Worm (Caenorhabditis elegans) whole organism, L4/young adult: ENCODE measurements around the gene swm-1.

Experiments used
- W03F9.2 ChIP-seq: fragments of 150-350 bp; optimal IDR thresholded peaks from 2 replicates; lab custom pipeline; 2014; ENCODE audit warnings: missing biosample characterization, missing genetic modification characterization
- dao-5 ChIP-seq: sonication (generic microtip); optimal IDR thresholded peaks from 2 replicates; lab custom pipeline; 2016; ENCODE audit warnings: missing genotype, missing genetic modification characterization, moderate library complexity, missing compliant biosample characterization
- him-1 ChIP-seq: sonication (generic microtip); optimal IDR thresholded peaks from 2 replicates; lab custom pipeline; 2016; ENCODE audit warnings: missing genotype, missing genetic modification reagents, missing genetic modification characterization, missing compliant biosample characterization

ce11 chrV:9041030-9041429 lies 13.6 kb downstream of the swm-1 start, which contains the start of gene cyp-33B1:
- TF ChIP-seq dao-5 = no peak
- no peak for TF ChIP-seq him-1 (tag; lab: Kevin White, UChicago)
- TF ChIP-seq W03F9.2 (tag; lab: Kevin White, UChicago) = no peak
